Fruit fly (Drosophila melanogaster) whole organism, embryonic: Measurements from ENCODE around the gene MED14.
A peak's percentile ranks its signal among the peaks of the same experiment; 100 is the strongest.

Experiments used
- Asciz ChIP-seq: fragments of 200-800 bp; sonication (Bioruptor generic); optimal IDR thresholded peaks from 2 replicates; lab custom pipeline; 2017; ENCODE audit warnings: missing biosample characterization, mild to moderate bottlenecking, missing genetic modification characterization, missing genetic modification reagents
- B-H2 ChIP-seq: fragments of 200-800 bp; sonication (Bioruptor generic); optimal IDR thresholded peaks from 2 replicates; lab custom pipeline; 2018; ENCODE audit warnings: missing biosample characterization, mild to moderate bottlenecking, missing genetic modification characterization
- BtbVII ChIP-seq: fragments of 200-800 bp; sonication (Bioruptor generic); optimal IDR thresholded peaks from 3 replicates; lab custom pipeline; 2017; ENCODE audit warnings: missing biosample characterization, mild to moderate bottlenecking, missing genetic modification characterization
- CG12236 ChIP-seq: fragments of 200-800 bp; sonication (Bioruptor generic); optimal IDR thresholded peaks from 2 replicates; lab custom pipeline; 2016; ENCODE audit warnings: missing biosample characterization, missing genetic modification characterization
- CG13624 ChIP-seq: fragments of 200-800 bp; sonication (Bioruptor generic); optimal IDR thresholded peaks from 2 replicates; lab custom pipeline; 2016; ENCODE audit warnings: missing biosample characterization, missing genetic modification characterization
- CG1529 ChIP-seq: fragments of 200-800 bp; sonication (Bioruptor generic); optimal IDR thresholded peaks from 3 replicates; lab custom pipeline; 2018; ENCODE audit warnings: missing biosample characterization, missing genetic modification characterization
- CG15601 ChIP-seq: fragments of 200-800 bp; sonication (Bioruptor generic); optimal IDR thresholded peaks from 3 replicates; lab custom pipeline; 2019; ENCODE audit warnings: missing biosample characterization, mild to moderate bottlenecking, missing genetic modification characterization, moderate library complexity
- CG1647 ChIP-seq: fragments of 200-800 bp; sonication (Bioruptor generic); optimal IDR thresholded peaks from 3 replicates; lab custom pipeline; 2016; ENCODE audit warnings: missing biosample characterization, missing genetic modification characterization
- CG17328 ChIP-seq: fragments of 200-800 bp; sonication (Bioruptor generic); IDR thresholded peaks from 2 replicates; pipeline ENCODE4 v1.3.6; 2022; ENCODE audit warnings: missing biosample characterization, missing genetic modification characterization
- CG17829 ChIP-seq: fragments of 200-800 bp; optimal IDR thresholded peaks from 2 replicates; lab custom pipeline; 2019; ENCODE audit warnings: missing biosample characterization, mild to moderate bottlenecking, missing genetic modification characterization, moderate library complexity
- CG17912 ChIP-seq: fragments of 200-800 bp; sonication (Bioruptor generic); optimal IDR thresholded peaks from 2 replicates; lab custom pipeline; 2018; ENCODE audit warnings: missing biosample characterization, mild to moderate bottlenecking, missing genetic modification characterization
- CG3163 ChIP-seq: fragments of 200-800 bp; sonication (Bioruptor generic); optimal IDR thresholded peaks from 3 replicates; lab custom pipeline; 2016; ENCODE audit warnings: missing biosample characterization, missing genetic modification characterization
- CG34224 ChIP-seq: fragments of 200-800 bp; sonication (Bioruptor generic); IDR thresholded peaks from 3 replicates; pipeline ENCODE4 v1.3.6; 2022; ENCODE audit warnings: missing biosample characterization, missing genetic modification characterization; ENCODE audit not compliant: partially characterized antibody
- CG6254 ChIP-seq: fragments of 200-800 bp; sonication (Bioruptor generic); optimal IDR thresholded peaks from 3 replicates; lab custom pipeline; 2017; ENCODE audit warnings: mild to moderate bottlenecking, missing biosample characterization, missing genetic modification reagents, missing genetic modification characterization
- CG7963 ChIP-seq: fragments of 200-800 bp; sonication (Bioruptor generic); IDR thresholded peaks from 3 replicates; pipeline ENCODE4 v1.3.6; 2022; ENCODE audit warnings: missing biosample characterization, missing genetic modification characterization; ENCODE audit not compliant: partially characterized antibody
- CG8089 ChIP-seq: fragments of 200-800 bp; sonication (Bioruptor generic); optimal IDR thresholded peaks from 3 replicates; lab custom pipeline; 2016; ENCODE audit warnings: missing biosample characterization, missing genetic modification characterization
- Deaf1 ChIP-seq: fragments of 200-800 bp; optimal IDR thresholded peaks from 3 replicates; lab custom pipeline; 2019; ENCODE audit warnings: missing biosample characterization, mild to moderate bottlenecking, missing genetic modification characterization, moderate library complexity
- Doc3 ChIP-seq: fragments of 200-800 bp; sonication (Bioruptor generic); IDR thresholded peaks from 3 replicates; pipeline ENCODE4 v1.3.6; 2022; ENCODE audit warnings: missing biosample characterization, missing genetic modification characterization; ENCODE audit not compliant: partially characterized antibody
- Ets65A ChIP-seq: fragments of 200-800 bp; sonication (Bioruptor generic); peaks from one replicate; lab custom pipeline; 2016; ENCODE audit warnings: missing biosample characterization, missing genetic modification characterization
- Gug ChIP-seq: fragments of 200-800 bp; sonication (Bioruptor generic); IDR thresholded peaks from 4 replicates; pipeline ENCODE4 v1.3.6; 2022; ENCODE audit warnings: missing biosample characterization, missing genetic modification characterization
- H2.0 ChIP-seq: fragments of 200-800 bp; sonication (Bioruptor generic); IDR thresholded peaks from 2 replicates; pipeline ENCODE4 v1.3.6; 2022; ENCODE audit warnings: missing biosample characterization, missing genetic modification characterization
- HHEX ChIP-seq: fragments of 200-800 bp; sonication (Bioruptor generic); optimal IDR thresholded peaks from 3 replicates; lab custom pipeline; 2017; ENCODE audit warnings: missing biosample characterization, mild to moderate bottlenecking, missing genetic modification characterization, missing genetic modification reagents
- HLH54F ChIP-seq: fragments of 200-800 bp; sonication (Bioruptor generic); optimal IDR thresholded peaks from 3 replicates; lab custom pipeline; 2016; ENCODE audit warnings: missing biosample characterization, missing genetic modification characterization
- MBD-R2 ChIP-seq: fragments of 200-800 bp; sonication (Bioruptor generic); IDR thresholded peaks from 2 replicates; pipeline ENCODE4 v1.3.6; 2022; ENCODE audit warnings: missing biosample characterization, missing genetic modification characterization
- NC2α ChIP-seq: fragments of 200-800 bp; sonication (Bioruptor generic); optimal IDR thresholded peaks from 2 replicates; lab custom pipeline; 2016; ENCODE audit warnings: missing biosample characterization, missing genetic modification characterization
- Ptx1 ChIP-seq: fragments of 200-800 bp; sonication (Bioruptor generic); IDR thresholded peaks from 2 replicates; pipeline ENCODE4 v1.3.6; 2022; ENCODE audit warnings: missing biosample characterization, missing genetic modification characterization
- bcd ChIP-seq: fragments of 200-800 bp; sonication (Bioruptor generic); optimal IDR thresholded peaks from 2 replicates; lab custom pipeline; 2017; ENCODE audit warnings: missing biosample characterization, mild to moderate bottlenecking, missing genetic modification characterization
- caup ChIP-seq: fragments of 200-800 bp; sonication (Bioruptor generic); optimal IDR thresholded peaks from 3 replicates; lab custom pipeline; 2017; ENCODE audit warnings: missing biosample characterization, mild to moderate bottlenecking, missing genetic modification characterization, moderate library complexity; ENCODE audit not compliant: severe bottlenecking
- crp ChIP-seq, 2 experiments: fragments of 200-800 bp; sonication (Bioruptor generic); optimal IDR thresholded peaks; 2 replicates in 1 of 2; 3 replicates in 1 of 2; lab custom pipeline; 2017; ENCODE audit warnings: missing biosample characterization in 2 of 2, missing genetic modification characterization in 2 of 2, mild to moderate bottlenecking in 1 of 2, moderate library complexity in 1 of 2
- dm ChIP-seq: fragments of 200-800 bp; sonication (Bioruptor generic); optimal IDR thresholded peaks from 3 replicates; lab custom pipeline; 2016; ENCODE audit warnings: missing biosample characterization, missing genetic modification characterization
- ewg ChIP-seq: fragments of 200-800 bp; sonication (Bioruptor generic); optimal IDR thresholded peaks from 3 replicates; lab custom pipeline; 2017; ENCODE audit warnings: mild to moderate bottlenecking, missing biosample characterization, missing genetic modification reagents, missing genetic modification characterization
- grn ChIP-seq: fragments of 200-800 bp; sonication (Bioruptor generic); optimal IDR thresholded peaks from 3 replicates; lab custom pipeline; 2017; ENCODE audit warnings: missing biosample characterization, missing genetic modification characterization
- h ChIP-seq: fragments of >200 bp; optimal IDR thresholded peaks from 2 replicates; lab custom pipeline; 2017
- hth ChIP-seq: fragments of >200 bp; optimal IDR thresholded peaks from 2 replicates; lab custom pipeline; 2017; ENCODE audit warnings: inconsistent platforms
- ind ChIP-seq: fragments of 200-800 bp; sonication (Bioruptor generic); optimal IDR thresholded peaks from 3 replicates; lab custom pipeline; 2016; ENCODE audit warnings: missing biosample characterization, missing genetic modification characterization
- jing ChIP-seq: fragments of 200-800 bp; sonication (Bioruptor generic); optimal IDR thresholded peaks from 2 replicates; lab custom pipeline; 2018; ENCODE audit warnings: missing biosample characterization, mild to moderate bottlenecking, missing genetic modification characterization
- jumu ChIP-seq: fragments of 200-800 bp; sonication (Bioruptor generic); optimal IDR thresholded peaks from 3 replicates; lab custom pipeline; 2016; ENCODE audit warnings: missing biosample characterization, missing genetic modification characterization
- kah ChIP-seq: fragments of 200-800 bp; sonication (Bioruptor generic); optimal IDR thresholded peaks from 2 replicates; lab custom pipeline; 2018; ENCODE audit warnings: missing biosample characterization, mild to moderate bottlenecking, missing genetic modification characterization
- kay ChIP-seq: fragments of 200-800 bp; sonication (Bioruptor generic); optimal IDR thresholded peaks from 2 replicates; lab custom pipeline; 2016; ENCODE audit warnings: missing biosample characterization, missing genetic modification characterization
- lmd ChIP-seq: fragments of 200-800 bp; sonication (Bioruptor generic); IDR thresholded peaks from 2 replicates; pipeline ENCODE4 v1.3.6; 2022; ENCODE audit warnings: missing biosample characterization, missing genetic modification characterization
- oc ChIP-seq: fragments of 200-800 bp; sonication (Bioruptor generic); optimal IDR thresholded peaks from 2 replicates; lab custom pipeline; 2018; ENCODE audit warnings: missing biosample characterization, mild to moderate bottlenecking, missing genetic modification characterization, moderate library complexity
- org-1 ChIP-seq: fragments of 200-800 bp; sonication (Bioruptor generic); optimal IDR thresholded peaks from 2 replicates; lab custom pipeline; 2017; ENCODE audit warnings: missing biosample characterization, missing genetic modification characterization
- pzg ChIP-seq: fragments of 200-800 bp; sonication (Bioruptor generic); optimal IDR thresholded peaks from 3 replicates; lab custom pipeline; 2018; ENCODE audit warnings: missing biosample characterization, mild to moderate bottlenecking, missing genetic modification characterization, moderate library complexity
- salm ChIP-seq: fragments of 200-800 bp; sonication (Bioruptor generic); optimal IDR thresholded peaks from 2 replicates; lab custom pipeline; 2018; ENCODE audit warnings: missing biosample characterization, mild to moderate bottlenecking, missing genetic modification characterization
- slp2 ChIP-seq: fragments of 200-800 bp; sonication (Bioruptor generic); optimal IDR thresholded peaks from 2 replicates; lab custom pipeline; 2016; ENCODE audit warnings: missing biosample characterization, missing genetic modification characterization
- so ChIP-seq: fragments of 200-800 bp; sonication (Bioruptor generic); IDR thresholded peaks from 3 replicates; pipeline ENCODE4 v1.3.6; 2022; ENCODE audit warnings: missing biosample characterization, missing genetic modification characterization
- stc ChIP-seq: fragments of 200-800 bp; sonication (Bioruptor generic); IDR thresholded peaks from 2 replicates; pipeline ENCODE4 v1.3.6; 2022; ENCODE audit warnings: missing biosample characterization, missing genetic modification characterization
- usp ChIP-seq: fragments of >200 bp; optimal IDR thresholded peaks from 2 replicates; lab custom pipeline; 2017; ENCODE audit warnings: missing biosample characterization, missing genetic modification characterization
- wdn ChIP-seq: fragments of 200-800 bp; sonication (Bioruptor generic); IDR thresholded peaks from 2 replicates; pipeline ENCODE4 v1.3.6; 2022; ENCODE audit warnings: missing biosample characterization, missing genetic modification characterization
- wek ChIP-seq: fragments of 200-800 bp; sonication (Bioruptor generic); optimal IDR thresholded peaks from 3 replicates; lab custom pipeline; 2018; ENCODE audit warnings: missing biosample characterization, mild to moderate bottlenecking, missing genetic modification characterization, moderate library complexity

The MED14 gene

dm6 chr3L:629916-630663 lies 37.0 kb downstream of the MED14 start (continued):
- TF ChIP-seq CG7963 (GFP tag; lab: Robert Waterston, UW) (no peak), slp2 (GFP tag; lab: Kevin White, UChicago) (no peak), CG13624 (no peak), CG6254 (GFP tag; lab: Kevin White, UChicago) (no peak), B-H2 (no peak), jing (GFP tag; lab: Kevin White, UChicago) (no peak), wdn (GFP tag; lab: Robert Waterston, UW) (peak; percentile 48; the same call in 1 of the 2 replicates), kah (GFP tag; lab: Kevin White, UChicago) (no peak), ind (GFP tag; lab: Kevin White, UChicago) (peak; percentile 59), Ptx1 (GFP tag; lab: Robert Waterston, UW) (peak; percentile 71), hth (no peak), CG34224 (GFP tag; lab: Robert Waterston, UW) (no peak), so (0 out of 3 replicates have a peak, but pooled peaks have one; percentile 11), jumu (GFP tag; lab: Kevin White, UChicago) (no peak), CG8089 (GFP tag; lab: Kevin White, UChicago) (no peak), grn (no peak), caup (no peak), H2.0 (GFP tag; lab: Robert Waterston, UW) (0 out of 2 replicates have a peak, but pooled peaks have one; percentile 24), CG12236 (GFP tag; lab: Kevin White, UChicago) (no peak), HLH54F (GFP tag; lab: Kevin White, UChicago) (peak; percentile 15), usp (no peak), org-1 (GFP tag; lab: Kevin White, UChicago) (no peak), Asciz (GFP tag; lab: Kevin White, UChicago) (no peak), crp (GFP tag; optimal IDR thresholded peaks at IDR 0.05; lab: Kevin White, UChicago) (peak in 1 of 2 experiments; percentile 68), salm (tag; lab: Kevin White, UChicago) (no peak), BtbVII (peak; percentile 10), oc (tag; lab: Kevin White, UChicago) (no peak), bcd (GFP tag; lab: Kevin White, UChicago) (peak; percentile 20), ewg (peak; percentile 70), stc (GFP tag; lab: Robert Waterston, UW) (peak; percentile 57; the same call in 1 of the 2 replicates), NC2α (no peak), CG17829 (tag; lab: Kevin White, UChicago) (peak; percentile 7), CG15601 (tag; lab: Kevin White, UChicago) (no peak), wek (no peak), lmd (GFP tag; lab: Robert Waterston, UW) (peak; percentile 59), Doc3 (GFP tag; lab: Robert Waterston, UW) (no peak), kay (GFP tag; lab: Kevin White, UChicago) (no peak), Gug (GFP tag; lab: Robert Waterston, UW) (peak; percentile 71; the same call in 2 of the 4 replicates), CG1529 (GFP tag; lab: Kevin White, UChicago) (no peak), Ets65A (GFP tag; lab: Kevin White, UChicago) (peak; percentile 81), CG1647 (no peak), pzg (GFP tag; lab: Kevin White, UChicago) (peak; percentile 13), h (lab: Kevin White, UChicago) (no peak), dm (GFP tag; lab: Kevin White, UChicago) (no peak), CG3163 (no peak), HHEX (GFP tag; lab: Kevin White, UChicago) (no peak), Deaf1 (tag; lab: Kevin White, UChicago) (peak; percentile 39), CG17912 (GFP tag; lab: Kevin White, UChicago) (no peak), MBD-R2 (GFP tag; lab: Robert Waterston, UW) (peak; percentile 12; the same call in 1 of the 2 replicates), CG17328 (GFP tag; lab: Robert Waterston, UW) (no peak)
